Fruit fly (Drosophila melanogaster) whole organism, prepupa: ENCODE measurements around the gene Rok.

Experiments
- Blimp-1 ChIP-seq: fragments of 200-800 bp; sonication (Bioruptor generic); optimal IDR thresholded peaks from 3 replicates; lab custom pipeline; 2017; ENCODE audit warnings: missing biosample characterization, missing genetic modification characterization, mild to moderate bottlenecking, moderate library complexity, missing genetic modification reagents
- CG11762 ChIP-seq: fragments of 200-800 bp; sonication (Bioruptor generic); optimal IDR thresholded peaks from 3 replicates; lab custom pipeline; 2016; ENCODE audit warnings: missing biosample characterization, missing genetic modification characterization; ENCODE audit not compliant: insufficient read depth
- CG15336 ChIP-seq: fragments of 200-800 bp; sonication (Bioruptor generic); IDR thresholded peaks from 2 replicates; pipeline ENCODE4 v1.3.6; 2022; ENCODE audit warnings: missing biosample characterization, missing genetic modification characterization
- CG32006 ChIP-seq: fragments of 200-800 bp; sonication (Bioruptor generic); optimal IDR thresholded peaks from 3 replicates; lab custom pipeline; 2017; ENCODE audit warnings: missing biosample characterization, mild to moderate bottlenecking, missing genetic modification characterization
- CG3919 ChIP-seq: fragments of 200-800 bp; sonication (Bioruptor generic); optimal IDR thresholded peaks from 3 replicates; lab custom pipeline; 2016; ENCODE audit warnings: missing biosample characterization, missing genetic modification characterization
- CG8319 ChIP-seq: fragments of 200-800 bp; sonication (Bioruptor generic); optimal IDR thresholded peaks from 3 replicates; lab custom pipeline; 2016; ENCODE audit warnings: missing biosample characterization, missing genetic modification characterization
- CG9139 ChIP-seq: fragments of 200-800 bp; sonication (Bioruptor generic); optimal IDR thresholded peaks from 3 replicates; lab custom pipeline; 2017; ENCODE audit warnings: missing biosample characterization, mild to moderate bottlenecking, missing genetic modification characterization
- Hr39 ChIP-seq: fragments of 200-800 bp; sonication (Bioruptor generic); optimal IDR thresholded peaks from 2 replicates; lab custom pipeline; 2016; ENCODE audit warnings: missing biosample characterization, missing genetic modification characterization
- Met ChIP-seq: fragments of 200-800 bp; sonication (Bioruptor generic); optimal IDR thresholded peaks from 3 replicates; lab custom pipeline; 2016; ENCODE audit warnings: missing biosample characterization, missing genetic modification characterization
- Sox102F ChIP-seq: fragments of 200-800 bp; sonication (Bioruptor generic); optimal IDR thresholded peaks from 2 replicates; lab custom pipeline; 2016; ENCODE audit warnings: missing biosample characterization, mild to moderate bottlenecking, missing genetic modification characterization
- dac ChIP-seq: fragments of 200-800 bp; sonication (Bioruptor generic); optimal IDR thresholded peaks from 2 replicates; lab custom pipeline; 2017; ENCODE audit warnings: missing biosample characterization, mild to moderate bottlenecking, missing genetic modification characterization
- dsx ChIP-seq: fragments of 200-800 bp; optimal IDR thresholded peaks from 3 replicates; lab custom pipeline; 2019; ENCODE audit warnings: missing biosample characterization, mild to moderate bottlenecking, missing genetic modification characterization, moderate library complexity; ENCODE audit not compliant: poor library complexity, severe bottlenecking
- esn ChIP-seq: fragments of 200-800 bp; sonication (Bioruptor generic); optimal IDR thresholded peaks from 2 replicates; lab custom pipeline; 2016; ENCODE audit warnings: missing biosample characterization, mild to moderate bottlenecking, missing genetic modification characterization, moderate library complexity
- ss ChIP-seq, 2 experiments: fragments of 200-800 bp; sonication (Bioruptor generic); optimal IDR thresholded peaks; 2 replicates in 1 of 2; 3 replicates in 1 of 2; lab custom pipeline; 2017 to 2018; ENCODE audit warnings: mild to moderate bottlenecking in 2 of 2, missing biosample characterization in 2 of 2, missing genetic modification characterization in 2 of 2, moderate library complexity in 1 of 2

DNA sequence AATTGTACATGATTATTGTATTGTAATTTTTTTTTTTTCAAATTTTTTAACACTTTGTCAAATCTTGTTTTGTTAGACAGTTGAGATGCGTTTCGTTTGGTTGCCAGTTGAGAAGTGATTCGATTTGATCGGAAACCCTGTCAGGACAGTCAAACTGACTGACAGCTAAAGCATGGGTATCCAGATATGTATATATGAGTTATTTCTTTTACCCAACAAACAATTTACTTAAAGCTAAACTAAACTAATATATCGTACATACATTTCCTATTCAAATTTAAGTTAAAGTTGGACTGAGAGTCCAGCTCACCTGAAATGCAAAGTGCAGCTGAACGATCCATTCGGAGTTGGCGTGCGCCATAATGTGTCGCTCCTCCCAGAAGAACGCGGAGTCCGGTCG, 5.1 kb downstream of the Rok start, which contains the start of gene CG9777:
- TF ChIP-seq Sox102F (GFP tag; lab: Kevin White, UChicago) (no peak), CG8319 (no peak), dsx (no peak), Met (no peak), Hr39 (GFP tag; lab: Kevin White, UChicago) (no peak), esn (GFP tag; lab: Kevin White, UChicago) (no peak), CG15336 (GFP tag; lab: Robert Waterston, UW) (no peak), dac (GFP tag; lab: Kevin White, UChicago) (no peak), CG32006 (GFP tag; lab: Kevin White, UChicago) (no peak), CG3919 (GFP tag; lab: Kevin White, UChicago) (no peak), CG11762 (GFP tag; lab: Kevin White, UChicago) (no peak), CG9139 (GFP tag; lab: Kevin White, UChicago) (no peak), Blimp-1 (GFP tag; lab: Kevin White, UChicago) (no peak), ss (GFP tag; optimal IDR thresholded peaks at IDR 0.05; lab: Kevin White, UChicago) (no peak)
